Worm (Caenorhabditis elegans): ENCODE measurements around the gene fbxb-78.

Gene fbxb-78

ce11 chrIV:4737258-4737657, at the start of gene fbxb-78:
TSS of gene fbxb-78 (plus strand) at chrIV:4737558.
- no peak for TF ChIP-seq ekl-4 (GFP tag; IDR thresholded peaks at IDR 0.05)
- TF ChIP-seq sptf-2 (GFP tag; optimal IDR thresholded peaks at IDR 0.05), result no peak
- TF ChIP-seq nfya-1 (tag; optimal IDR thresholded peaks at IDR 0.05; ENCODE audit: borderline replicate concordance, insufficient read depth), result no peak
- TF ChIP-seq tbx-9 (tag; optimal IDR thresholded peaks at IDR 0.05; ENCODE audit: borderline replicate concordance), result no peak
- TF ChIP-seq egrh-3 (GFP tag; IDR thresholded peaks at IDR 0.05), result no peak
- TF ChIP-seq rec-8 (tag; optimal IDR thresholded peaks at IDR 0.05), result no peak

- TF ChIP-seq lin-40 (tag; optimal IDR thresholded peaks at IDR 0.05) (no peak), ztf-26 (tag; optimal IDR thresholded peaks at IDR 0.05) (no peak), attf-6 (GFP tag; IDR thresholded peaks at IDR 0.05) (no peak), madf-10 (tag; optimal IDR thresholded peaks at IDR 0.05) (no peak), snpc-1.1 (tag; optimal IDR thresholded peaks at IDR 0.05; ENCODE audit: insufficient read depth) (no peak), F10E7.11 (tag; optimal IDR thresholded peaks at IDR 0.05) (no peak), somi-1 (GFP tag; optimal IDR thresholded peaks at IDR 0.05) (no peak), F37B4.10 (GFP tag; IDR thresholded peaks at IDR 0.05) (no peak), B0019.2 (GFP tag; conservative IDR thresholded peaks at IDR 0.05) (no peak), snpc-4 (GFP tag; optimal IDR thresholded peaks at IDR 0.05) (no peak), snpc-4 (tag; optimal IDR thresholded peaks at IDR 0.05) (no peak), dpl-1 (GFP tag; optimal IDR thresholded peaks at IDR 0.05) (no peak), let-526 (GFP tag; IDR thresholded peaks at IDR 0.05) (no peak)
Measured at ce11 chrIV:4688221-4688620, 49.1 kb upstream of the fbxb-78 start, which contains the start of gene bus-4. TSS of gene bus-4 (plus strand) at chrIV:4688269.

ce11 chrIV:4692463-4692862, 44.9 kb upstream of the fbxb-78 start, which contains the start of gene spe-51:
TSS of gene spe-51 (plus strand) at chrIV:4692763.
- no peak for TF ChIP-seq F10E7.11 (tag; optimal IDR thresholded peaks at IDR 0.05)

ce11 chrIV:4703911-4704310, 33.4 kb upstream of the fbxb-78 start, which contains the start of gene ogdh-1:
TSS of gene ogdh-1 (minus strand) at chrIV:4704011.
- no peak for TF ChIP-seq K11D2.4 (GFP tag; IDR thresholded peaks at IDR 0.05)
- TF ChIP-seq lsy-27 (tag; optimal IDR thresholded peaks at IDR 0.05; ENCODE audit: borderline replicate concordance, insufficient read depth), result no peak
- no peak for TF ChIP-seq F49E8.2 (tag; optimal IDR thresholded peaks at IDR 0.05; ENCODE audit: insufficient read depth)
- TF ChIP-seq F55B11.4 (tag; optimal IDR thresholded peaks at IDR 0.05; ENCODE audit: borderline replicate concordance, insufficient read depth), result no peak
- no peak for TF ChIP-seq athp-1 (tag; optimal IDR thresholded peaks at IDR 0.05)
- no peak for TF ChIP-seq ztf-6 (GFP tag; IDR thresholded peaks at IDR 0.05)
- TF ChIP-seq snpc-1.1 (tag; optimal IDR thresholded peaks at IDR 0.05; ENCODE audit: insufficient read depth), result no peak
- no peak for TF ChIP-seq dpl-1 (GFP tag; optimal IDR thresholded peaks at IDR 0.05)
- TF ChIP-seq nhr-179 (tag; optimal IDR thresholded peaks at IDR 0.05), result no peak

ce11 chrIV:4705182-4705581, 32.2 kb upstream of the fbxb-78 start:
- TF ChIP-seq athp-1 (tag; optimal IDR thresholded peaks at IDR 0.05), result no peak
- TF ChIP-seq nhr-179 (tag; optimal IDR thresholded peaks at IDR 0.05), result no peak
- TF ChIP-seq nhr-120 (GFP tag; IDR thresholded peaks at IDR 0.05), result no peak
- TF ChIP-seq dox-1 (GFP tag; IDR thresholded peaks at IDR 0.05), result peak; percentile 83; the same call in 1 of the 2 replicates
- TF ChIP-seq him-1 (tag; optimal IDR thresholded peaks at IDR 0.05), result no peak
- no peak for TF ChIP-seq nfya-2 (GFP tag; IDR thresholded peaks at IDR 0.05)
- no peak for TF ChIP-seq F23B12.7 (tag; optimal IDR thresholded peaks at IDR 0.05; ENCODE audit: insufficient read depth)
- no peak for TF ChIP-seq mes-4 (tag; optimal IDR thresholded peaks at IDR 0.05)
- TF ChIP-seq sea-2 (GFP tag; IDR thresholded peaks at IDR 0.05), result no peak
- no peak for TF ChIP-seq tbx-9 (tag; optimal IDR thresholded peaks at IDR 0.05; ENCODE audit: borderline replicate concordance)
- no peak for TF ChIP-seq cebp-2 (GFP tag; IDR thresholded peaks at IDR 0.05)
- peak; percentile 43; the same call in 1 of the 2 replicates for TF ChIP-seq B0336.3 (GFP tag; IDR thresholded peaks at IDR 0.05)
- no peak for TF ChIP-seq F55B11.4 (tag; optimal IDR thresholded peaks at IDR 0.05; ENCODE audit: borderline replicate concordance, insufficient read depth)
- no peak for TF ChIP-seq D2030.7 (GFP tag; IDR thresholded peaks at IDR 0.05)
- TF ChIP-seq ztf-3 (GFP tag; optimal IDR thresholded peaks at IDR 0.05), result no peak
- peak in 1 of 3 experiments; percentile 28 for TF ChIP-seq lin-35 (GFP tag; optimal IDR thresholded peaks at IDR 0.05)
- TF ChIP-seq Y67H2A.10 (GFP tag; conservative IDR thresholded peaks at IDR 0.05), result no peak
- no peak for TF ChIP-seq egl-18 (GFP tag; IDR thresholded peaks at IDR 0.05)
- no peak for TF ChIP-seq aptf-3 (GFP tag; IDR thresholded peaks at IDR 0.05)

Measured in whole organism, young adult.